Worm (Caenorhabditis elegans) whole organism, young adult: ENCODE measurements around the gene K01G5.10.

Experiments used
- B0035.1 ChIP-seq: sonication (generic microtip); optimal IDR thresholded peaks from 2 replicates; lab custom pipeline; 2016; ENCODE audit warnings: missing genetic modification characterization, mild to moderate bottlenecking, missing compliant biosample characterization, missing genotype, missing genetic modification reagents
- F22D6.2 ChIP-seq: sonication (generic microtip); optimal IDR thresholded peaks from 2 replicates; lab custom pipeline; 2016; ENCODE audit warnings: mild to moderate bottlenecking, missing genetic modification characterization, missing compliant biosample characterization
- F37B4.10 ChIP-seq: fragments of 200-800 bp; sonication (Bioruptor generic); IDR thresholded peaks from 2 replicates; pipeline ENCODE4 v1.3.6; 2022; ENCODE audit warnings: missing genetic modification characterization, missing compliant biosample characterization
- F39B2.1 ChIP-seq: fragments of 200-800 bp; sonication (Bioruptor generic); IDR thresholded peaks from 2 replicates; pipeline ENCODE4 v1.3.6; 2022; ENCODE audit warnings: missing genetic modification reagents, missing genetic modification characterization, missing compliant biosample characterization
- F52B5.7 ChIP-seq: sonication (generic microtip); optimal IDR thresholded peaks from 2 replicates; lab custom pipeline; 2016; ENCODE audit warnings: mild to moderate bottlenecking, missing genetic modification characterization, missing compliant biosample characterization
- K11D2.4 ChIP-seq: fragments of 200-800 bp; sonication (Bioruptor generic); IDR thresholded peaks from 2 replicates; pipeline ENCODE4 v1.3.6; 2022; ENCODE audit warnings: missing genetic modification reagents, missing genetic modification characterization, missing compliant biosample characterization
- T07F8.4 ChIP-seq: sonication (generic microtip); optimal IDR thresholded peaks from 2 replicates; lab custom pipeline; 2016; ENCODE audit warnings: mild to moderate bottlenecking, missing genetic modification characterization, moderate library complexity, missing compliant biosample characterization
- Y95B8A.8 ChIP-seq: fragments of 200-800 bp; sonication (Bioruptor generic); IDR thresholded peaks from 2 replicates; pipeline ENCODE4 v1.3.6; 2022; ENCODE audit warnings: missing genetic modification reagents, missing genetic modification characterization, missing compliant biosample characterization
- ama-1 ChIP-seq, 3 experiments: fragments of 150-350 bp in 1 of 3; sonication (generic microtip) in 2 of 3; optimal IDR thresholded peaks; 2 replicates each; lab custom pipeline; 2014 to 2018; ENCODE audit warnings: missing biosample characterization in 2 of 3, missing genetic modification characterization in 2 of 3, missing genetic modification reagents in 2 of 3
- aptf-3 ChIP-seq: fragments of 200-800 bp; sonication (Bioruptor generic); IDR thresholded peaks from 2 replicates; pipeline ENCODE4 v1.3.6; 2022; ENCODE audit warnings: missing genetic modification characterization, missing compliant biosample characterization
- attf-3 ChIP-seq: fragments of 200-800 bp; sonication (Bioruptor generic); conservative IDR thresholded peaks from 2 replicates; pipeline ENCODE4 v1.3.6; 2022; ENCODE audit warnings: missing genetic modification reagents, missing genetic modification characterization, missing compliant biosample characterization
- bed-2 ChIP-seq: fragments of 200-800 bp; sonication (Bioruptor generic); IDR thresholded peaks from 2 replicates; pipeline ENCODE4 v1.3.6; 2022; ENCODE audit warnings: missing genetic modification reagents, missing genetic modification characterization, missing compliant biosample characterization
- ceh-58 ChIP-seq: fragments of 200-800 bp; sonication (Bioruptor generic); IDR thresholded peaks from 2 replicates; pipeline ENCODE4 v1.3.6; 2022; ENCODE audit warnings: missing genetic modification characterization, missing compliant biosample characterization
- ceh-79 ChIP-seq: sonication (generic microtip); optimal IDR thresholded peaks from 2 replicates; lab custom pipeline; 2017; ENCODE audit warnings: mild to moderate bottlenecking, missing genetic modification characterization, missing compliant biosample characterization
- ceh-91 ChIP-seq: fragments of 200-800 bp; sonication (Bioruptor generic); IDR thresholded peaks from 2 replicates; pipeline ENCODE4 v1.3.6; 2022; ENCODE audit warnings: missing genetic modification reagents, missing genetic modification characterization, missing compliant biosample characterization
- dpl-1 ChIP-seq: fragments of 150-350 bp; optimal IDR thresholded peaks from 2 replicates; lab custom pipeline; 2014; ENCODE audit warnings: missing biosample characterization, missing genetic modification reagents, missing genetic modification characterization
- ets-4 ChIP-seq: fragments of 200-800 bp; sonication (Bioruptor generic); optimal IDR thresholded peaks from 2 replicates; lab custom pipeline; 2018; ENCODE audit warnings: mild to moderate bottlenecking, missing genetic modification characterization, missing compliant biosample characterization
- hlh-12 ChIP-seq: sonication (generic microtip); optimal IDR thresholded peaks from 2 replicates; lab custom pipeline; 2016; ENCODE audit warnings: missing genetic modification characterization, missing compliant biosample characterization
- hmg-20 ChIP-seq: fragments of 200-800 bp; sonication (Bioruptor generic); IDR thresholded peaks from 2 replicates; pipeline ENCODE4 v1.3.6; 2022; ENCODE audit warnings: missing genetic modification reagents, missing genetic modification characterization, missing compliant biosample characterization
- hsf-1 ChIP-seq: fragments of 200-800 bp; sonication (Bioruptor generic); IDR thresholded peaks from 2 replicates; pipeline ENCODE4 v1.3.6; 2022; ENCODE audit warnings: missing genetic modification reagents, missing genetic modification characterization, missing compliant biosample characterization
- lag-1 ChIP-seq: fragments of 200-800 bp; sonication (Bioruptor generic); IDR thresholded peaks from 2 replicates; pipeline ENCODE4 v1.3.6; 2022; ENCODE audit warnings: missing genetic modification reagents, missing genetic modification characterization, missing compliant biosample characterization
- lsl-1 ChIP-seq: fragments of 200-800 bp; sonication (Bioruptor generic); optimal IDR thresholded peaks from 2 replicates; lab custom pipeline; 2018; ENCODE audit warnings: mild to moderate bottlenecking, missing genetic modification characterization, moderate library complexity, missing compliant biosample characterization
- lsy-27 ChIP-seq: sonication (generic microtip); optimal IDR thresholded peaks from 2 replicates; lab custom pipeline; 2017; ENCODE audit warnings: missing genetic modification characterization, mild to moderate bottlenecking, missing compliant biosample characterization, antibody characterized with exemption, missing genotype, borderline replicate concordance; ENCODE audit not compliant: insufficient read depth
- madf-3 ChIP-seq: fragments of 200-800 bp; sonication (Bioruptor generic); IDR thresholded peaks from 2 replicates; pipeline ENCODE4 v1.3.6; 2022; ENCODE audit warnings: missing genetic modification reagents, missing genetic modification characterization, missing compliant biosample characterization
- madf-6 ChIP-seq: fragments of 200-800 bp; sonication (Bioruptor generic); IDR thresholded peaks from 2 replicates; pipeline ENCODE4 v1.3.6; 2022; ENCODE audit warnings: missing genetic modification reagents, missing genetic modification characterization, missing compliant biosample characterization
- mes-4 ChIP-seq: sonication (generic microtip); optimal IDR thresholded peaks from 2 replicates; lab custom pipeline; 2016; ENCODE audit warnings: missing genotype, missing genetic modification characterization, missing compliant biosample characterization
- nfya-1 ChIP-seq: sonication (generic microtip); optimal IDR thresholded peaks from 2 replicates; lab custom pipeline; 2017; ENCODE audit warnings: antibody characterized with exemption, missing compliant biosample characterization, missing genetic modification characterization, borderline replicate concordance; ENCODE audit not compliant: insufficient read depth
- nfyb-1 ChIP-seq: fragments of 200-800 bp; sonication (Bioruptor generic); IDR thresholded peaks from 2 replicates; pipeline ENCODE4 v1.3.6; 2022; ENCODE audit warnings: missing genetic modification reagents, missing genetic modification characterization, missing compliant biosample characterization
- nhr-120 ChIP-seq: fragments of 200-800 bp; sonication (Bioruptor generic); IDR thresholded peaks from 2 replicates; pipeline ENCODE4 v1.3.6; 2022; ENCODE audit warnings: missing genetic modification characterization, missing compliant biosample characterization
- nhr-179 ChIP-seq: sonication (generic microtip); optimal IDR thresholded peaks from 2 replicates; lab custom pipeline; 2016; ENCODE audit warnings: mild to moderate bottlenecking, missing genetic modification characterization, missing compliant biosample characterization
- nhr-27 ChIP-seq: fragments of 200-800 bp; sonication (Bioruptor generic); optimal IDR thresholded peaks from 2 replicates; lab custom pipeline; 2018; ENCODE audit warnings: mild to moderate bottlenecking, missing genetic modification characterization, moderate library complexity, missing compliant biosample characterization
- nhr-80 ChIP-seq: sonication (generic microtip); optimal IDR thresholded peaks from 2 replicates; lab custom pipeline; 2016; ENCODE audit warnings: missing genetic modification characterization, missing compliant biosample characterization
- pbrm-1 ChIP-seq: fragments of 200-800 bp; sonication (Bioruptor generic); IDR thresholded peaks from 2 replicates; pipeline ENCODE4 v1.3.6; 2022; ENCODE audit warnings: missing genetic modification reagents, missing genetic modification characterization, missing compliant biosample characterization
- pha-4 ChIP-seq: fragments of 150-350 bp; sonication (generic microtip); optimal IDR thresholded peaks from 2 replicates; lab custom pipeline; 2014; ENCODE audit warnings: missing biosample characterization, missing genetic modification reagents, missing genetic modification characterization
- rpc-1 ChIP-seq, 2 experiments: fragments of 150-350 bp in 1 of 2; sonication (generic microtip) in 1 of 2; optimal IDR thresholded peaks; 2 replicates each; lab custom pipeline; 2014 to 2018; ENCODE audit warnings: missing biosample characterization in 1 of 2, missing genetic modification characterization in 1 of 2, missing genetic modification reagents in 1 of 2, missing genotype in 1 of 2
- snpc-1.3 ChIP-seq: sonication (generic microtip); optimal IDR thresholded peaks from 2 replicates; lab custom pipeline; 2017; ENCODE audit warnings: missing genetic modification characterization, mild to moderate bottlenecking, missing compliant biosample characterization, antibody characterized with exemption, moderate library complexity, missing genotype, missing genetic modification reagents; ENCODE audit not compliant: insufficient read depth
- snpc-3.4 ChIP-seq: sonication (generic microtip); optimal IDR thresholded peaks from 2 replicates; lab custom pipeline; 2017; ENCODE audit warnings: missing genetic modification characterization, mild to moderate bottlenecking, missing compliant biosample characterization, antibody characterized with exemption, moderate library complexity, missing genotype, missing genetic modification reagents
- snpc-4 ChIP-seq, 5 experiments: fragments of 150-350 bp in 1 of 5; sonication (generic microtip) in 4 of 5; optimal IDR thresholded peaks; 2 replicates each; lab custom pipeline; 2014 to 2018; ENCODE audit warnings: missing genetic modification characterization in 5 of 5, missing biosample characterization in 3 of 5, antibody characterized with exemption in 2 of 5, mild to moderate bottlenecking in 2 of 5, missing compliant biosample characterization in 2 of 5, missing genotype in 2 of 5, moderate library complexity in 2 of 5, missing genetic modification reagents in 1 of 5
- sptf-2 ChIP-seq: fragments of 200-800 bp; sonication (Bioruptor generic); optimal IDR thresholded peaks from 2 replicates; lab custom pipeline; 2018; ENCODE audit warnings: mild to moderate bottlenecking, missing genetic modification characterization, missing compliant biosample characterization
- tbp1 ChIP-seq: fragments of 200-800 bp; sonication (Bioruptor generic); optimal IDR thresholded peaks from 2 replicates; lab custom pipeline; 2018; ENCODE audit warnings: mild to moderate bottlenecking, missing genetic modification characterization, missing compliant biosample characterization
- tbx-9 ChIP-seq: sonication (generic microtip); optimal IDR thresholded peaks from 2 replicates; lab custom pipeline; 2016; ENCODE audit warnings: borderline replicate concordance, missing genetic modification characterization, inconsistent platforms, missing compliant biosample characterization
- unc-62 ChIP-seq: fragments of 150-350 bp; optimal IDR thresholded peaks from 2 replicates; lab custom pipeline; 2014; ENCODE audit warnings: missing biosample characterization, missing genetic modification reagents, missing genetic modification characterization
- xnd-1 ChIP-seq: sonication (generic microtip); optimal IDR thresholded peaks from 2 replicates; lab custom pipeline; 2016; ENCODE audit warnings: missing genotype, missing genetic modification reagents, missing genetic modification characterization, missing compliant biosample characterization
- zfh-2 ChIP-seq: fragments of 200-800 bp; sonication (Bioruptor generic); conservative IDR thresholded peaks from 2 replicates; pipeline ENCODE4 v1.3.6; 2022; ENCODE audit warnings: missing genetic modification reagents, missing genetic modification characterization, missing compliant biosample characterization
- ztf-22 ChIP-seq: fragments of 200-800 bp; sonication (Bioruptor generic); optimal IDR thresholded peaks from 2 replicates; lab custom pipeline; 2018; ENCODE audit warnings: mild to moderate bottlenecking, missing genetic modification characterization, moderate library complexity, missing compliant biosample characterization
- ztf-25 ChIP-seq: fragments of 200-800 bp; sonication (Bioruptor generic); IDR thresholded peaks from 2 replicates; pipeline ENCODE4 v1.3.6; 2022; ENCODE audit warnings: missing genetic modification reagents, missing genetic modification characterization, missing compliant biosample characterization
- ztf-6 ChIP-seq: fragments of 200-800 bp; sonication (Bioruptor generic); IDR thresholded peaks from 2 replicates; pipeline ENCODE4 v1.3.6; 2022; ENCODE audit warnings: missing genetic modification reagents, missing genetic modification characterization, missing compliant biosample characterization

The K01G5.10 gene

DNA sequence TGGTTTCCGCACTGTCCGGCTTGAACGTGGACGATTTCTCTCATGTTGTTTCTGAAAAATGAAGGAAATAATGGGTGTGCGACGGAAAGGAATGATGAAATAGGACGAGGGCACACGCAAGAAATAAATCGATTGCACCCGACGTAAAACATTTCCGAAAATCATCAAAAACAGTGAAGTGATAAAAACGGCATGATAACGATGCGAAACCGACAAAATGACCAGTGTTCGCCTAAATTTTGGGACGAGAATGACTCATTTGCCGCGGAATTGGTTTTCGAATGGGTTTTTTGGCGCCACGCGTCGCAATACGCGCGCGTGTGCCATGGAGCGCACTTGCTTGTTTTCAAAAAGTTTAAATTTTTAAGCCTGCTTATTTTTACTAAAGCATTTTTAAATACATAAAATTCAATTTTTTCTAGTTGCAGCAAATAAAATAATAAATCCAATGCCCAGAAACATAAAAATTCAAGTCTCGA is 15.9 kb downstream of the K01G5.10 start, which contains the start of the genes tbb-1 and rib-2 (continued):
- TF ChIP-seq aptf-3 (peak; percentile 87; the same call in 1 of the 2 replicates), K11D2.4 (GFP tag; lab: Robert Waterston, UW) (peak; percentile 72), unc-62 (GFP tag; lab: Kevin White, UChicago) (no peak), lsl-1 (peak; percentile 92), hsf-1 (peak; percentile 95), attf-3 (GFP tag; lab: Robert Waterston, UW) (peak; percentile 59), nhr-27 (no peak), rpc-1 (optimal IDR thresholded peaks at IDR 0.05; lab: Kevin White, UChicago) (no peak), rpc-1 (tag; optimal IDR thresholded peaks at IDR 0.05; lab: Kevin White, UChicago) (no peak), nfyb-1 (GFP tag; lab: Robert Waterston, UW) (peak; percentile 91), mes-4 (tag; lab: Kevin White, UChicago) (no peak), ceh-79 (tag; lab: Kevin White, UChicago) (no peak), nhr-179 (tag; lab: Kevin White, UChicago) (no peak), ztf-22 (peak; percentile 69), Y95B8A.8 (GFP tag; lab: Robert Waterston, UW) (peak; percentile 99), xnd-1 (peak; percentile 99), hmg-20 (GFP tag; lab: Robert Waterston, UW) (peak; percentile 57; the same call in 1 of the 2 replicates), ceh-58 (GFP tag; lab: Robert Waterston, UW) (no peak), bed-2 (peak; percentile 76), F52B5.7 (tag; lab: Kevin White, UChicago) (peak; percentile 44), nhr-120 (no peak), B0035.1 (tag; lab: Kevin White, UChicago) (peak; percentile 17), pbrm-1 (peak; percentile 96), nhr-80 (tag; lab: Kevin White, UChicago) (peak; percentile 99), nfya-1 (tag; lab: Kevin White, UChicago) (no peak), tbx-9 (tag; lab: Kevin White, UChicago) (no peak), ceh-91 (GFP tag; lab: Robert Waterston, UW) (peak; percentile 100), sptf-2 (GFP tag; lab: Kevin White, UChicago) (peak; percentile 3), F37B4.10 (GFP tag; lab: Robert Waterston, UW) (0 out of 2 replicates have a peak, but pooled peaks have one; percentile 77), snpc-3.4 (tag; lab: Kevin White, UChicago) (peak; percentile 97), ama-1 (optimal IDR thresholded peaks at IDR 0.05; lab: Kevin White, UChicago) (no peak), ama-1 (GFP tag; optimal IDR thresholded peaks at IDR 0.05; lab: Kevin White, UChicago) (no peak), T07F8.4 (tag; lab: Kevin White, UChicago) (no peak), madf-6 (GFP tag; lab: Robert Waterston, UW) (peak; percentile 100), snpc-1.3 (peak; percentile 68), zfh-2 (peak; percentile 44; the same call in 1 of the 2 replicates), madf-3 (GFP tag; lab: Robert Waterston, UW) (peak; percentile 97), ztf-6 (GFP tag; lab: Robert Waterston, UW) (peak; percentile 68; the same call in 1 of the 2 replicates), dpl-1 (GFP tag; lab: Kevin White, UChicago) (peak; percentile 99), pha-4 (peak; percentile 41), F22D6.2 (tag; lab: Kevin White, UChicago) (no peak), snpc-4 (GFP tag; optimal IDR thresholded peaks at IDR 0.05; lab: Kevin White, UChicago) (peak; percentile 36), snpc-4 (tag; optimal IDR thresholded peaks at IDR 0.05; lab: Kevin White, UChicago) (peak; percentile 62 to 86 (median 79)), F39B2.1 (GFP tag; lab: Robert Waterston, UW) (no peak), ztf-25 (peak; percentile 91), ets-4 (GFP tag; lab: Kevin White, UChicago) (peak; percentile 85), lag-1 (GFP tag; lab: Robert Waterston, UW) (no peak), hlh-12 (tag; lab: Kevin White, UChicago) (no peak), lsy-27 (tag; lab: Kevin White, UChicago) (no peak), tbp1 (GFP tag; lab: Kevin White, UChicago) (peak; percentile 76)
